Worm (Caenorhabditis elegans): ENCODE data around the gene dyf-13.

The dyf-13 gene

DNA sequence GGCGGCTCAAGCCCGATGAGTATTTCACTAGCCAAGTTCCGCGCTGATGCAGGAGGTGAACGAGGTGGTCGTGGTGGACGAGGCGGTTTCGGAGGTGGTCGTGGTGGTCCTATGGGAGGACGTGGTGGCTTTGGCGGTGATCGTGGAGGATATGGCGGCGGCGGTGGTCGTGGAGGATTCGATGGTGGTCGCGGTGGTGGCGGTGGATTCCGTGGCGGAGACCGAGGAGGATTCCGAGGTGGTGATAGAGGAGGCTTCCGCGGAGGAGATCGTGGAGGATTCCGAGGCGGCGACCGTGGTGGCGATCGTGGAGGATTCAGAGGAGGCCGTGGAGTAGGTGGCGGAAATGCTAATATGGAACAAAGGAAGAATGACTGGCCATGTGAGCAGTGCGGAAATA, 16.4 kb downstream of the dyf-13 start:
- TF ChIP-seq elt-3 (tag; optimal IDR thresholded peaks at IDR 0.05) = no peak
- TF ChIP-seq nfya-1 (tag; optimal IDR thresholded peaks at IDR 0.05; ENCODE audit: insufficient read depth) = no peak
- TF ChIP-seq mml-1 (tag; optimal IDR thresholded peaks at IDR 0.05) = no peak
- no peak for TF ChIP-seq daf-12 (tag; optimal IDR thresholded peaks at IDR 0.05)
- no peak for TF ChIP-seq nhr-237 (tag; optimal IDR thresholded peaks at IDR 0.05)
- TF ChIP-seq nhr-12 (tag; optimal IDR thresholded peaks at IDR 0.05) = no peak
- TF ChIP-seq lin-15B (tag; optimal IDR thresholded peaks at IDR 0.05) = no peak
- TF ChIP-seq nhr-43 (tag; optimal IDR thresholded peaks at IDR 0.05; ENCODE audit: poor library complexity, severe bottlenecking) = no peak
- TF ChIP-seq zag-1 (tag; optimal IDR thresholded peaks at IDR 0.05) = no peak

ce11 chrII:7151969-7152631, 19.1 kb downstream of the dyf-13 start, which contains the start of gene fust-1:
TSS of gene fust-1 (plus strand) at chrII:7152581.
- TF ChIP-seq snpc-4 (tag; optimal IDR thresholded peaks at IDR 0.05) = peak; percentile 91
- TF ChIP-seq nhr-67 (tag; optimal IDR thresholded peaks at IDR 0.05) = no peak
- peak; percentile 68 for TF ChIP-seq egl-27 (tag; optimal IDR thresholded peaks at IDR 0.05)
- TF ChIP-seq fkh-2 (tag; optimal IDR thresholded peaks at IDR 0.05) = no peak
- TF ChIP-seq tbx-2 (tag; optimal IDR thresholded peaks at IDR 0.05) = peak; percentile 94
- peak; percentile 59 for TF ChIP-seq ZK546.5 (tag; optimal IDR thresholded peaks at IDR 0.05)
- peak; percentile 41 for TF ChIP-seq mdl-1 (tag; optimal IDR thresholded peaks at IDR 0.05)
- peak; percentile 87 for TF ChIP-seq lin-39 (tag; optimal IDR thresholded peaks at IDR 0.05)
- no peak for TF ChIP-seq nhr-237 (tag; optimal IDR thresholded peaks at IDR 0.05)
- peak; percentile 93 for TF ChIP-seq jun-1 (tag; optimal IDR thresholded peaks at IDR 0.05)
- peak; percentile 99 for TF ChIP-seq pha-4 (tag; optimal IDR thresholded peaks at IDR 0.05)
- TF ChIP-seq fos-1 (tag; optimal IDR thresholded peaks at IDR 0.05) = no peak
- TF ChIP-seq lsy-12 (tag; optimal IDR thresholded peaks at IDR 0.05) = peak; percentile 93
- peak; percentile 77 for TF ChIP-seq egl-5 (tag; optimal IDR thresholded peaks at IDR 0.05)
- peak in 1 of 2 experiments; percentile 75 for TF ChIP-seq eor-1 (tag; optimal IDR thresholded peaks at IDR 0.05)
- peak; percentile 94 for TF ChIP-seq nfya-1 (tag; optimal IDR thresholded peaks at IDR 0.05; ENCODE audit: insufficient read depth)
- no peak for TF ChIP-seq daf-12 (tag; optimal IDR thresholded peaks at IDR 0.05)
- TF ChIP-seq skn-1 (tag; optimal IDR thresholded peaks at IDR 0.05) = peak; percentile 98
- peak; percentile 96 for TF ChIP-seq nhr-25 (tag; optimal IDR thresholded peaks at IDR 0.05)
- TF ChIP-seq ama-1 (optimal IDR thresholded peaks at IDR 0.05) = peak; percentile 54
- TF ChIP-seq ceh-82 (tag; optimal IDR thresholded peaks at IDR 0.05) = peak; percentile 62
- peak; percentile 26 for TF ChIP-seq unc-62 (GFP tag; optimal IDR thresholded peaks at IDR 0.05)
- peak; percentile 22 for TF ChIP-seq elt-1 (tag; optimal IDR thresholded peaks at IDR 0.05)
- no peak for TF ChIP-seq ztf-11 (tag; optimal IDR thresholded peaks at IDR 0.05)
- no peak for TF ChIP-seq nhr-76 (tag; optimal IDR thresholded peaks at IDR 0.05)
- no peak for TF ChIP-seq nhr-12 (tag; optimal IDR thresholded peaks at IDR 0.05)
- TF ChIP-seq lin-15B (tag; optimal IDR thresholded peaks at IDR 0.05) = peak; percentile 91
- peak; percentile 96 for TF ChIP-seq nhr-23 (tag; optimal IDR thresholded peaks at IDR 0.05)
- peak; percentile 82 for TF ChIP-seq pqm-1 (tag; optimal IDR thresholded peaks at IDR 0.05)
- peak; percentile 65 for TF ChIP-seq fkh-10 (GFP tag; optimal IDR thresholded peaks at IDR 0.05)
- peak; percentile 74 for TF ChIP-seq zag-1 (tag; optimal IDR thresholded peaks at IDR 0.05)
- peak; percentile 84 for TF ChIP-seq nhr-11 (tag; optimal IDR thresholded peaks at IDR 0.05)
- TF ChIP-seq unc-39 (tag; optimal IDR thresholded peaks at IDR 0.05) = no peak
- TF ChIP-seq ztf-4 (tag; optimal IDR thresholded peaks at IDR 0.05) = peak; percentile 79
- TF ChIP-seq elt-2 (tag; optimal IDR thresholded peaks at IDR 0.05) = peak; percentile 82
- no peak for TF ChIP-seq mml-1 (tag; optimal IDR thresholded peaks at IDR 0.05)
- TF ChIP-seq aly-2 (tag; optimal IDR thresholded peaks at IDR 0.05) = peak; percentile 61
- no peak for TF ChIP-seq ceh-9 (tag; optimal IDR thresholded peaks at IDR 0.05)
- peak; percentile 86 for TF ChIP-seq R02D3.7 (tag; optimal IDR thresholded peaks at IDR 0.05)
- TF ChIP-seq sea-2 (GFP tag; optimal IDR thresholded peaks at IDR 0.05) = no peak
- TF ChIP-seq elt-3 (tag; optimal IDR thresholded peaks at IDR 0.05) = peak in 1 of 3 experiments; percentile 66
- TF ChIP-seq ceh-16 (tag; optimal IDR thresholded peaks at IDR 0.05) = no peak
- TF ChIP-seq ceh-28 (tag; optimal IDR thresholded peaks at IDR 0.05) = peak; percentile 86
- peak; percentile 77 for TF ChIP-seq nhr-77 (tag; optimal IDR thresholded peaks at IDR 0.05)
- peak; percentile 95 for TF ChIP-seq hmg-11 (tag; optimal IDR thresholded peaks at IDR 0.05)
- no peak for TF ChIP-seq nhr-28 (tag; optimal IDR thresholded peaks at IDR 0.05)
- TF ChIP-seq nhr-43 (tag; optimal IDR thresholded peaks at IDR 0.05; ENCODE audit: poor library complexity, severe bottlenecking) = peak; percentile 96

Measured in whole organism, L3 larva.